Worm (Caenorhabditis elegans) whole organism, L2 larva: ENCODE results near the gene smcr-8.

Source experiments
- alr-1 ChIP-seq: fragments of 150-350 bp; optimal IDR thresholded peaks from 2 replicates; lab custom pipeline; 2014; ENCODE audit warnings: missing biosample characterization, missing genetic modification characterization
- aly-2 ChIP-seq: fragments of 150-350 bp; optimal IDR thresholded peaks from 2 replicates; lab custom pipeline; 2014; ENCODE audit warnings: missing biosample characterization, missing genetic modification characterization
- ama-1 ChIP-seq: fragments of 150-350 bp; optimal IDR thresholded peaks from 2 replicates; lab custom pipeline; 2018; ENCODE audit warnings: inconsistent platforms
- fos-1 ChIP-seq: fragments of 150-350 bp; optimal IDR thresholded peaks from 2 replicates; lab custom pipeline; 2014; ENCODE audit warnings: missing biosample characterization, missing genetic modification characterization
- mab-5 ChIP-seq: fragments of 150-350 bp; optimal IDR thresholded peaks from 2 replicates; lab custom pipeline; 2014; ENCODE audit warnings: missing biosample characterization, missing genetic modification characterization
- nhr-12 ChIP-seq: fragments of 150-350 bp; optimal IDR thresholded peaks from 2 replicates; lab custom pipeline; 2014; ENCODE audit warnings: missing biosample characterization, missing genetic modification characterization
- nhr-23 ChIP-seq: fragments of 150-350 bp; optimal IDR thresholded peaks from 2 replicates; lab custom pipeline; 2014; ENCODE audit warnings: missing biosample characterization, missing genetic modification reagents, missing genetic modification characterization
- nhr-25 ChIP-seq: fragments of 150-350 bp; sonication (generic microtip); optimal IDR thresholded peaks from 3 replicates; lab custom pipeline; 2014; ENCODE audit warnings: missing biosample characterization, missing genetic modification characterization
- unc-62 ChIP-seq: fragments of 150-350 bp; optimal IDR thresholded peaks from 2 replicates; lab custom pipeline; 2014; ENCODE audit warnings: missing biosample characterization, missing genetic modification reagents, missing genetic modification characterization
- zag-1 ChIP-seq: fragments of 150-350 bp; optimal IDR thresholded peaks from 2 replicates; lab custom pipeline; 2014; ENCODE audit warnings: missing biosample characterization, missing genetic modification characterization
- ztf-11 ChIP-seq: sonication (generic microtip); optimal IDR thresholded peaks from 2 replicates; lab custom pipeline; 2017; ENCODE audit warnings: missing biosample characterization, missing genetic modification characterization

- TF ChIP-seq mab-5 (tag; lab: Kevin White, UChicago) (no peak), fos-1 (tag; lab: Kevin White, UChicago) (no peak), alr-1 (tag; lab: Kevin White, UChicago) (no peak), aly-2 (tag; lab: Kevin White, UChicago) (no peak), nhr-25 (no peak), ztf-11 (tag; lab: Kevin White, UChicago) (no peak), nhr-23 (tag; lab: Kevin White, UChicago) (no peak), zag-1 (no peak), nhr-12 (tag; lab: Kevin White, UChicago) (no peak), unc-62 (no peak), ama-1 (lab: Kevin White, UChicago) (no peak)
These were observed 15.2 kb upstream of the smcr-8 start for ce11 chrIII:4983961-4984360.
